Fruit fly (Drosophila melanogaster): ENCODE results near the gene Alg14.

Gene Alg14

dm6 chrX:15465410-15465809 lies 6.6 kb upstream of the Alg14 start:
- TF ChIP-seq Clk (GFP tag; optimal IDR thresholded peaks at IDR 0.05) = no peak
- TF ChIP-seq CG11617 (GFP tag; optimal IDR thresholded peaks at IDR 0.05) = no peak
- no peak for TF ChIP-seq toe (GFP tag; optimal IDR thresholded peaks at IDR 0.05)
- TF ChIP-seq CG14711 (tag; optimal IDR thresholded peaks at IDR 0.05) = no peak
- peak; percentile 26 for TF ChIP-seq cic (GFP tag; optimal IDR thresholded peaks at IDR 0.05)
- peak; percentile 15 for TF ChIP-seq Mnt (GFP tag; optimal IDR thresholded peaks at IDR 0.05)
- TF ChIP-seq cnc (optimal IDR thresholded peaks at IDR 0.05) = no peak
- no peak for TF ChIP-seq kay (GFP tag; ENCODE audit: borderline replicate concordance)
- TF ChIP-seq CG1620 (GFP tag; optimal IDR thresholded peaks at IDR 0.05) = no peak
- TF ChIP-seq tj (GFP tag; optimal IDR thresholded peaks at IDR 0.05) = no peak
- TF ChIP-seq CG12768 (GFP tag; optimal IDR thresholded peaks at IDR 0.05) = no peak
- no peak for TF ChIP-seq CG33017 (tag; optimal IDR thresholded peaks at IDR 0.05)
- peak; percentile 97 for TF ChIP-seq pad (GFP tag; optimal IDR thresholded peaks at IDR 0.05)
- no peak for TF ChIP-seq ovo (GFP tag; optimal IDR thresholded peaks at IDR 0.05)
- TF ChIP-seq Hr96 (GFP tag; optimal IDR thresholded peaks at IDR 0.05) = no peak

dm6 chrX:15467402-15467941 lies 4.5 kb upstream of the Alg14 start, which contains the start of the genes CG15642 and CG15641:
CG15642 (minus strand) TSS chrX:15467757.
CG15641 (plus strand) TSS chrX:15467891.
- TF ChIP-seq bab1 (GFP tag; optimal IDR thresholded peaks at IDR 0.05) = no peak
- no peak for TF ChIP-seq CG5204 (GFP tag; optimal IDR thresholded peaks at IDR 0.05)
- TF ChIP-seq pad (GFP tag; optimal IDR thresholded peaks at IDR 0.05) = no peak
- TF ChIP-seq ovo (GFP tag; optimal IDR thresholded peaks at IDR 0.05) = no peak
- TF ChIP-seq CG7101 (tag; optimal IDR thresholded peaks at IDR 0.05) = no peak
- no peak for TF ChIP-seq kay (GFP tag; ENCODE audit: borderline replicate concordance)
- no peak for TF ChIP-seq CG7045 (GFP tag; optimal IDR thresholded peaks at IDR 0.05)
- TF ChIP-seq Hr96 (GFP tag; optimal IDR thresholded peaks at IDR 0.05) = no peak
- no peak for TF ChIP-seq cnc (optimal IDR thresholded peaks at IDR 0.05)
- no peak for TF ChIP-seq CG33017 (tag; optimal IDR thresholded peaks at IDR 0.05)

DNA sequence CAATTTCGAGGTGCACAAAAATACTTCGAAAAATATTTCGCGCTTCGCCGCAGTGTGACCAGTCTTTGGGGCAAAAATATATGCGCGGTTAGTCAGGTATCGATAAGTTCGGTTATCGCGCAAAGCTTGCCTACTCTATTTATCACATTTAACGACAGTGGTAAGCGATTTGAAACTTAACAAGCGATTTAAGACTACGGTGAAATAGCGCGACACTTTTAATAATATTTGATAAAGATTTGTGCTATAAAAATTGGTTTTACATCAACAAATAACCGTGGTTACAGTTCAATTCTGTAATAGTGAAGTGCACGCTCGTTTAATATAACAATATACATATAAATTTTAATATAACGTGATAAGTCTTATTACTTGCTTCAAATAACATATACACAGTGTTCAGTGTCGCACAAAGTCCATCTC lies 3.4 kb downstream of the Alg14 start, which contains the start of gene mh:
mh (minus strand) TSS at position 34 of the 423 bp plus-strand sequence.
- no peak for TF ChIP-seq CG7101 (tag; optimal IDR thresholded peaks at IDR 0.05)
- peak; percentile 8 for TF ChIP-seq bab1 (GFP tag; optimal IDR thresholded peaks at IDR 0.05)
- no peak for TF ChIP-seq CG1620 (GFP tag; optimal IDR thresholded peaks at IDR 0.05)

- TF ChIP-seq CG1620 (GFP tag; optimal IDR thresholded peaks at IDR 0.05) (no peak), cic (GFP tag; optimal IDR thresholded peaks at IDR 0.05) (no peak), tj (GFP tag; optimal IDR thresholded peaks at IDR 0.05) (no peak), ovo (GFP tag; optimal IDR thresholded peaks at IDR 0.05) (no peak), CG33017 (tag; optimal IDR thresholded peaks at IDR 0.05) (no peak), CG5204 (GFP tag; optimal IDR thresholded peaks at IDR 0.05) (no peak), Mnt (GFP tag; optimal IDR thresholded peaks at IDR 0.05) (no peak), CG11617 (GFP tag; optimal IDR thresholded peaks at IDR 0.05) (no peak), cnc (optimal IDR thresholded peaks at IDR 0.05) (no peak), CG12768 (GFP tag; optimal IDR thresholded peaks at IDR 0.05) (no peak), kay (GFP tag; ENCODE audit: borderline replicate concordance) (no peak), CG14711 (tag; optimal IDR thresholded peaks at IDR 0.05) (no peak), pad (GFP tag; optimal IDR thresholded peaks at IDR 0.05) (no peak), Crg-1 (GFP tag; optimal IDR thresholded peaks at IDR 0.05) (no peak), CG7045 (GFP tag; optimal IDR thresholded peaks at IDR 0.05) (no peak), Clk (GFP tag; optimal IDR thresholded peaks at IDR 0.05) (no peak), toe (GFP tag; optimal IDR thresholded peaks at IDR 0.05) (no peak)
Measured at dm6 chrX:15475791-15476190, 3.8 kb downstream of the Alg14 start, which contains the start of gene CG6324. CG6324 (plus strand) TSS chrX:15476091.

DNA sequence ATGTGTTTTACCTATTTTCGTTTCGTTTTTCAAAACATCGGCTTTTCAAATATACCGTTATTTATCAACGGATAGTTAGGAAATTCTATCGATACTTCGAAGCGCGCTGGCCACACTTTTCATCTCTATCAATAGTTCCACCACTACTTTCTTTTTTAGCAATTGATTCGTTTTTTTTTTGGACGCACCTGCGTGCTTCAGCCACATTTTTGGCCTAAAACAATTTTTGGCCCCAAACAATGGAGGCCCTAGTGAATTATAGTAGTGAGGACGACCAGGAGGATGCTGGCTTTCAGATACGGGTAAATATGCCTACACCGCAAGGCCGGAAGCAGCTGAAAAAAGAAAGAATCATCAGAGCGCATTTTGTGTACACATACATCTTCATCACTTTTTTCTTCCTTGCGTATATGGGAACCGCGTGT lies 10.3 kb downstream of the Alg14 start, which contains the start of gene CG6340:
CG6340 (plus strand) TSS at position 139 of the 425 bp plus-strand sequence.
- TF ChIP-seq tj (GFP tag; optimal IDR thresholded peaks at IDR 0.05) (peak; percentile 6), CG12768 (GFP tag; optimal IDR thresholded peaks at IDR 0.05) (no peak), bab1 (GFP tag; optimal IDR thresholded peaks at IDR 0.05) (peak; percentile 12), CG1620 (GFP tag; optimal IDR thresholded peaks at IDR 0.05) (no peak), Mnt (GFP tag; optimal IDR thresholded peaks at IDR 0.05) (peak; percentile 44)

DNA sequence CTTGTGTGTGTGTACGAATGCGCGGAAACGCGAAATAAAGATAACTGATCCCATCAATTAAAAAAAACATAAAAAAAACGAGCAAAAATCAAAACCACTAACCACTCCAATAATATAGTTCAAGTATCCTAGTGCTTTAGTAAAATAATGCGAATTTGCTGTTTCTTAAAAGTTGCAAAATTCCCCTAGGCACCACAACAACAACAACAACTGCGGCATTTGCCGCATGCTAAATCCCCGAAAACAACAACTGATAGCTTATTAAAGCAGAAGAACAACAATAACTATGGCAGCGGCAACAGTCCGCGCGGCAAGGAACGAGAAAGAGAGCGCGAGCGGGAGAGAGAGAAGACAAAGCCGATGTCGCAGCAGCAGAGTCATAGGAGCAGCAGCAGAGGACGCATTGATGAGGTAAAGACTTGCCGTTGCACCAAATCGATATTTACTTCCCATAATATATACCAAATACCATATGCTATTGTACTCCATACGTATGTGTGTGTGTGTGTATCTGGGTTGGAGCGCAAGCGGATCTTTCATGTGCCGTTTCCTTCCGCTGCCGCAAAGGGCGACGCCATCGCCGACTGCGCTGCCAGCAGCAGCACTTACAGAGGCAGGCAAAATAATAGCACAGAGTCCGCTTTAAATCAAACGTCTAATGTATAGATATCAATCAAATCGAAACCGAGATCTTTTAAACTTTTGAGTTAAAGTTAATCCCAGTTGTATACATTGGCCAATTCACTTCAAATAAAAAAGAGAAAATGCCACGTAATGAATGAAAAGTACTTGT lies 11.2 kb downstream of the Alg14 start:
- TF ChIP-seq pad (GFP tag; optimal IDR thresholded peaks at IDR 0.05) = no peak
- TF ChIP-seq CG1620 (GFP tag; optimal IDR thresholded peaks at IDR 0.05) = no peak
- TF ChIP-seq cnc (optimal IDR thresholded peaks at IDR 0.05) = no peak
- TF ChIP-seq CG7101 (tag; optimal IDR thresholded peaks at IDR 0.05) = no peak
- no peak for TF ChIP-seq cic (GFP tag; optimal IDR thresholded peaks at IDR 0.05)
- TF ChIP-seq Mnt (GFP tag; optimal IDR thresholded peaks at IDR 0.05) = no peak
- TF ChIP-seq CG33017 (tag; optimal IDR thresholded peaks at IDR 0.05) = no peak
- no peak for TF ChIP-seq tj (GFP tag; optimal IDR thresholded peaks at IDR 0.05)
- no peak for TF ChIP-seq toe (GFP tag; optimal IDR thresholded peaks at IDR 0.05)
- TF ChIP-seq CG5204 (GFP tag; optimal IDR thresholded peaks at IDR 0.05) = no peak

Measured in whole organism, adult.